Fruit fly (Drosophila melanogaster) whole organism, pupa: ENCODE results near the gene aub.

ENCODE experiments used
- CG10348 ChIP-seq: fragments of 200-800 bp; sonication (Bioruptor generic); IDR thresholded peaks from 2 replicates; pipeline ENCODE4 v1.3.6; 2022; ENCODE audit warnings: missing biosample characterization, missing genetic modification characterization
- CG12605 ChIP-seq: fragments of 200-800 bp; sonication (Bioruptor generic); IDR thresholded peaks from 2 replicates; pipeline ENCODE4 v1.3.6; 2022; ENCODE audit warnings: missing biosample characterization, missing genetic modification characterization
- CG13204 ChIP-seq: fragments of 200-800 bp; sonication (Bioruptor generic); optimal IDR thresholded peaks from 2 replicates; lab custom pipeline; 2018; ENCODE audit warnings: missing biosample characterization, mild to moderate bottlenecking, missing genetic modification characterization, moderate library complexity
- CG14655 ChIP-seq: fragments of 200-800 bp; sonication (Bioruptor generic); optimal IDR thresholded peaks from 3 replicates; lab custom pipeline; 2017; ENCODE audit warnings: mild to moderate bottlenecking, missing biosample characterization, missing genetic modification reagents, missing genetic modification characterization
- CG15710 ChIP-seq: fragments of 200-800 bp; sonication (Bioruptor generic); optimal IDR thresholded peaks from 2 replicates; lab custom pipeline; 2018; ENCODE audit warnings: missing biosample characterization, mild to moderate bottlenecking, missing genetic modification characterization, moderate library complexity
- CG17806 ChIP-seq: fragments of 200-800 bp; sonication (Bioruptor generic); optimal IDR thresholded peaks from 2 replicates; lab custom pipeline; 2018; ENCODE audit warnings: missing biosample characterization, mild to moderate bottlenecking, missing genetic modification characterization, moderate library complexity
- CG32121 ChIP-seq: fragments of 200-800 bp; sonication (Bioruptor generic); IDR thresholded peaks from 2 replicates; pipeline ENCODE4 v1.3.6; 2022; ENCODE audit warnings: missing biosample characterization, missing genetic modification characterization
- CG34367 ChIP-seq: fragments of 200-800 bp; sonication (Bioruptor generic); optimal IDR thresholded peaks from 2 replicates; lab custom pipeline; 2018; ENCODE audit warnings: missing biosample characterization, mild to moderate bottlenecking, missing genetic modification characterization
- CG4496 ChIP-seq: fragments of 200-800 bp; sonication (Bioruptor generic); IDR thresholded peaks from 3 replicates; pipeline ENCODE4 v1.3.6; 2022; ENCODE audit warnings: missing biosample characterization, missing genetic modification characterization
- CG8159 ChIP-seq: fragments of 200-800 bp; sonication (Bioruptor generic); optimal IDR thresholded peaks from 3 replicates; lab custom pipeline; 2018; ENCODE audit warnings: missing biosample characterization, mild to moderate bottlenecking, missing genetic modification characterization, moderate library complexity
- CG8301 ChIP-seq: fragments of 200-800 bp; sonication (Bioruptor generic); optimal IDR thresholded peaks from 2 replicates; lab custom pipeline; 2018; ENCODE audit warnings: missing biosample characterization, mild to moderate bottlenecking, missing genetic modification characterization
- CG9948 ChIP-seq: fragments of 200-800 bp; sonication (Bioruptor generic); optimal IDR thresholded peaks from 2 replicates; lab custom pipeline; 2018; ENCODE audit warnings: missing biosample characterization, mild to moderate bottlenecking, missing genetic modification characterization, moderate library complexity
- D1 ChIP-seq: fragments of 200-800 bp; sonication (Bioruptor generic); optimal IDR thresholded peaks from 2 replicates; lab custom pipeline; 2018; ENCODE audit warnings: missing biosample characterization, mild to moderate bottlenecking, missing genetic modification characterization, moderate library complexity
- EcR ChIP-seq: fragments of 200-800 bp; sonication (Bioruptor generic); optimal IDR thresholded peaks from 3 replicates; lab custom pipeline; 2019; ENCODE audit warnings: missing biosample characterization, missing genetic modification characterization, mild to moderate bottlenecking, moderate library complexity, missing genetic modification reagents
- Ets98B ChIP-seq: fragments of 200-800 bp; sonication (Bioruptor generic); IDR thresholded peaks from 2 replicates; pipeline ENCODE4 v1.3.6; 2022; ENCODE audit warnings: missing biosample characterization, missing genetic modification characterization
- Pif1A ChIP-seq: fragments of 200-800 bp; sonication (Bioruptor generic); optimal IDR thresholded peaks from 3 replicates; lab custom pipeline; 2016; ENCODE audit warnings: missing biosample characterization, missing genetic modification characterization
- Pif1B ChIP-seq: fragments of 200-800 bp; sonication (Bioruptor generic); optimal IDR thresholded peaks from 3 replicates; lab custom pipeline; 2016; ENCODE audit warnings: missing biosample characterization, missing genetic modification characterization
- Snoo ChIP-seq: fragments of 200-800 bp; sonication (Bioruptor generic); optimal IDR thresholded peaks from 3 replicates; lab custom pipeline; 2017; ENCODE audit warnings: missing biosample characterization, mild to moderate bottlenecking, missing genetic modification characterization, inconsistent platforms
- fd96Ca ChIP-seq: fragments of 200-800 bp; sonication (Bioruptor generic); IDR thresholded peaks from 3 replicates; pipeline ENCODE4 v1.3.6; 2022; ENCODE audit warnings: missing biosample characterization, missing genetic modification characterization
- gl ChIP-seq: fragments of 200-800 bp; sonication (Bioruptor generic); optimal IDR thresholded peaks from 2 replicates; lab custom pipeline; 2018; ENCODE audit warnings: missing biosample characterization, mild to moderate bottlenecking, missing genetic modification characterization
- rn ChIP-seq: fragments of 200-800 bp; sonication (Bioruptor generic); IDR thresholded peaks from 2 replicates; pipeline ENCODE4 v1.3.6; 2022; ENCODE audit warnings: missing biosample characterization, missing genetic modification characterization

Gene aub

DNA sequence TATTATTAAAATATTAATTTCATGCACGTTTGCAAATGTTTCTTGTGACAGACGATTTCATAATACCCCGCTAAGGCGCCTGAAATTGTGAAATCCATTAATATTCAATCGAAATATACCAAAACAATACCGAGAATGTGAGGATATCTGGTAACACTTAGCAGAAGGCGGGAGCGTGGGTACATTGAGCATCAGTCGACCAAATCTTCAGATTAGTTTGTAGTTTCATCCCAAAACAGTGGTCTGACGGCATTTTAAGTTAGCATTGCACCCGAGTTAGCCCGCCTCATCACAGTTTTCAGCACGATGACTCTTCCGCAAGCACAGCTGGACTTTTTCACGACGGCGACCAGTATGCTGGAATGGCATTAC is 3.4 kb upstream of the aub start, which contains the start of gene Nup154:
Gene Nup154, plus strand, starts transcription at position 147 of the 372 bp plus-strand sequence.
- TF ChIP-seq CG4496 (GFP tag; lab: Robert Waterston, UW) (no peak), D1 (tag; lab: Kevin White, UChicago) (no peak), CG14655 (GFP tag; lab: Kevin White, UChicago) (no peak), CG10348 (no peak), CG8301 (no peak), CG12605 (GFP tag; lab: Robert Waterston, UW) (no peak), CG9948 (tag; lab: Kevin White, UChicago) (no peak), CG15710 (no peak), CG32121 (GFP tag; lab: Robert Waterston, UW) (no peak), CG13204 (GFP tag; lab: Kevin White, UChicago) (no peak), gl (tag; lab: Kevin White, UChicago) (no peak), Pif1A (GFP tag; lab: Kevin White, UChicago) (no peak)

DNA sequence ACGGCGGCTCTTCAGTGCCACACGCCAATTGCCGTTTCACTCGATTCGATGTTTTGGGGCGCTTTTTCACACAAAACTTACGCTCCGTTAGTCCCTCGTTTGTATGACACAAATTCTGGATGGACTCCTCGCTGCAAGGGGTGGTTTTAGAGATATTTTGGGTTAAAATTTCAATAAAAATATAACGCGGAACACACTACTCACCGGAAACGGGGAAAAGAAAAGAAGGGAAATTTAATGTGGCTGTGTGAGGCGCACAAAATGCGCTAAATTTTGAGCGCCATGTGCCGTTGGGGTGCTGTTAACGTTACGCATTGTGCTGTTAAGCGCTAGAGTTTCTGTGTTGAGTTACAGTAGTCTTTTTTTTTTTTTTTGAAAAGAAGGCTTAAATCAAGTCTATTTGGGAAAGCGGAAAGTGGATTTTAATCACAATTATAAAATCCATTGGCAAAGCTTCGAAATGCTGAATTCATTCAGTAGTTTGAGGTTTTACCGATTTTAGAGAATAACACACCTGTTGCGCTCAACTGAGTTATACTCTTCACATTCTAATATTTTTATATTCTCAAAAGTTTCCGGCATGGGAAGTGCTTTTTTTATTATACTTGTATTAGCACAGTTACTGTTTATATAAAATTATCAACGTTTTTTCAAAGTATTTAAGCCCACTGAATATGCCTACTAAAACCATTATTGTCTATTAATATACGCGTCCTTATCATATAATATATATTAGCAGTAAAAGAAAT is 2.8 kb upstream of the aub start, which contains the start of gene RpL9:
Gene RpL9, minus strand, starts transcription at position 265 of the 749 bp plus-strand sequence.
- no peak for TF ChIP-seq CG8301
- no peak for TF ChIP-seq CG12605 (GFP tag; lab: Robert Waterston, UW)
- TF ChIP-seq rn (GFP tag; lab: Robert Waterston, UW) = no peak
- TF ChIP-seq CG8159 (tag; lab: Kevin White, UChicago) = no peak
- TF ChIP-seq Pif1B (GFP tag; lab: Kevin White, UChicago) = no peak
- TF ChIP-seq gl (tag; lab: Kevin White, UChicago) = peak; percentile 51
- TF ChIP-seq CG17806 (tag; lab: Kevin White, UChicago) = peak; percentile 30
- TF ChIP-seq CG34367 (tag; lab: Kevin White, UChicago) = no peak
- TF ChIP-seq CG4496 (GFP tag; lab: Robert Waterston, UW) = no peak
- no peak for TF ChIP-seq fd96Ca (GFP tag; lab: Robert Waterston, UW)
- TF ChIP-seq Snoo = peak; percentile 83
- no peak for TF ChIP-seq CG13204 (GFP tag; lab: Kevin White, UChicago)
- TF ChIP-seq Pif1A (GFP tag; lab: Kevin White, UChicago) = no peak
- TF ChIP-seq EcR (GFP tag; lab: Kevin White, UChicago) = no peak
- TF ChIP-seq D1 (tag; lab: Kevin White, UChicago) = no peak
- TF ChIP-seq Ets98B = no peak
- no peak for TF ChIP-seq CG9948 (tag; lab: Kevin White, UChicago)
- no peak for TF ChIP-seq CG10348
- TF ChIP-seq CG14655 (GFP tag; lab: Kevin White, UChicago) = no peak
- TF ChIP-seq CG32121 (GFP tag; lab: Robert Waterston, UW) = no peak; the same call in 1 of the 2 replicates
- TF ChIP-seq CG15710 = no peak

- TF ChIP-seq CG13204 (GFP tag; lab: Kevin White, UChicago) = no peak
- TF ChIP-seq CG4496 (GFP tag; lab: Robert Waterston, UW) = no peak
Measured at dm6 chr2L:10989162-10989561, 12.1 kb downstream of the aub start, which contains the start of gene TTLL4A. TSS of gene TTLL4A (plus strand) at chr2L:10989401.

DNA sequence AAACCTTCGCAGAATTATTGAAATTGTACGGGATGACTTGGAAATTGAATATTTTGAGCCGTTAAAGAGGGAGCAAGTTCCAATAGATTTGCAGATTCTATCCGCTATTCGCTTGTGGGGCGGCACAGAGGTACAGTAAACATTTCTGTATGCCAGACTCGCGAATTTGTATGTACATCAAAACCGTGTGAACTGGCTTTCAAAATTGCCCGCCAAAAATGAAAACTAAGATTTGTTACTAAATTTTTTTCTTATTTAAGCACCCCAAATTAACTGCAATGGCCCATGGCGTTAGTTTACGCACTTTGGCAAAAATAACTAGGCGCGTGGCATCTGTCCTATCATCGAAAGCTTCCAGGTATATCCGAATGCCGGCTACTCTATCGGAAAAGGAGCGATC is 13.2 kb downstream of the aub start:
- no peak for TF ChIP-seq CG15710
- no peak for TF ChIP-seq fd96Ca (GFP tag; lab: Robert Waterston, UW)
- TF ChIP-seq CG10348 = no peak
- TF ChIP-seq Ets98B = no peak
- no peak for TF ChIP-seq D1 (tag; lab: Kevin White, UChicago)
- TF ChIP-seq gl (tag; lab: Kevin White, UChicago) = no peak
- no peak for TF ChIP-seq CG4496 (GFP tag; lab: Robert Waterston, UW)

DNA sequence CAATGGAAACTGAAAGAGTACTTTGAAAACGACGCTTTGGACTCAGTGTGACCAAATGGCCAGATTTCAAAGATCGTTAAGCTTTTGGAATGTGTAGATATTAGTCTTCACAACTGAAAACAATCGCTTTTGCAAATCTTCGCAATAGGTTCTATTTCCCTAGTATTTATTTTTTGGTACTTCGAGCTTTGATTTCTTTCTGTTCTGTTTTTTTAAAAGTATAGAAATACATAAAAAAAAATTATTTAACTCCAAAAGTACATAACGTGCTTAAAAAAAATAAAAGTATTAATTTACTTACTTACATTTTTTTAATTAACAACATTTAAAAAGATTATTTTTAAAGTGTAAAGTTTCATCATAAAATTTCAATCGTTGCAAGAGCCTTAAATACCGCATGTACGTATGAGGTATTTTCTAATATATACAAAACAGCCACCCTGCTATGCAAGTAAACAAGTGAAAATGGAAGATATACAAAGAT is 13.9 kb downstream of the aub start, which contains the start of the genes piwi and CG12253:
Gene piwi, minus strand, starts transcription at position 51 of the 484 bp plus-strand sequence.
Gene CG12253, plus strand, starts transcription at position 437 of the 484 bp plus-strand sequence.
- TF ChIP-seq Ets98B (no peak), Pif1A (GFP tag; lab: Kevin White, UChicago) (no peak), CG9948 (tag; lab: Kevin White, UChicago) (peak; percentile 74), Snoo (peak; percentile 55), CG34367 (tag; lab: Kevin White, UChicago) (peak; percentile 70), CG15710 (peak; percentile 85)
- TF ChIP-seq, all 21 proteins: peak for 4

DNA sequence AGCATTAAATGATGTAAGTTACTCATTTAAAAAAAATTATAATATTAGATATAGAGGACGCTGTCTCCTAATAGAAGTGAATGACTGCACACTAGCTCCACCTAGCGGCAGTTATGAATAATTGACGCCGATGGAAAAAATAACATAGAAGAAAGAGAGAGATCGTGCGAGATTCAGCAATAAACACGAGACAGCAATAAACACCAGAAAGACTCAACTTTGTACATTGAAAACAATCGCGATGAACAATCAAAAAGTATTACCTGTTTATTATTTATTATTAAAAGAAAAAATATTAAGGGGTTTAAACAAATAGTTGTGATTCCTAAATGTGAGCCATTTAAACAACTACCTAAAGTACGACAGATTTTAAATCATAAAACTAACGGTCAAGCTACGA is 15.1 kb downstream of the aub start:
- TF ChIP-seq CG4496 (GFP tag; lab: Robert Waterston, UW) (peak; percentile 52; the same call in 2 of the 3 replicates), Ets98B (peak; percentile 70), CG8301 (no peak), CG32121 (GFP tag; lab: Robert Waterston, UW) (peak; percentile 46), CG17806 (tag; lab: Kevin White, UChicago) (peak; percentile 6)
